Worm (Caenorhabditis elegans) whole organism, midembryonic: ENCODE measurements around the gene Y56A3A.6.

Experiments used
- T22C8.4 ChIP-seq: fragments of 200-800 bp; sonication (Bioruptor generic); IDR thresholded peaks from 2 replicates; pipeline ENCODE4 v1.3.6; 2022; ENCODE audit warnings: missing genetic modification characterization, missing compliant biosample characterization
- cog-1 ChIP-seq: sonication (generic microtip); optimal IDR thresholded peaks from 2 replicates; lab custom pipeline; 2016; ENCODE audit warnings: missing genetic modification characterization, missing compliant biosample characterization
- flt-1 ChIP-seq: fragments of 200-800 bp; sonication (Bioruptor generic); IDR thresholded peaks from 2 replicates; pipeline ENCODE4 v1.3.6; 2022; ENCODE audit warnings: missing genetic modification characterization, missing compliant biosample characterization
- klf-2 ChIP-seq: fragments of 200-800 bp; sonication (Bioruptor generic); conservative IDR thresholded peaks from 2 replicates; pipeline ENCODE4 v1.3.6; 2022; ENCODE audit warnings: missing genetic modification reagents, missing genetic modification characterization, missing compliant biosample characterization
- med-1 ChIP-seq: sonication (generic microtip); optimal IDR thresholded peaks from 2 replicates; lab custom pipeline; 2017; ENCODE audit warnings: missing genetic modification characterization, mild to moderate bottlenecking, missing compliant biosample characterization, antibody characterized with exemption, missing genetic modification reagents; ENCODE audit not compliant: insufficient read depth
- ref-1 ChIP-seq: fragments of 200-800 bp; sonication (Bioruptor generic); conservative IDR thresholded peaks from 2 replicates; pipeline ENCODE4 v1.3.6; 2022; ENCODE audit warnings: missing genetic modification reagents, missing genetic modification characterization, missing compliant biosample characterization
- tab-1 ChIP-seq: fragments of 200-800 bp; sonication (Bioruptor generic); IDR thresholded peaks from 2 replicates; pipeline ENCODE4 v1.3.6; 2022; ENCODE audit warnings: missing genetic modification characterization, missing compliant biosample characterization
- ztf-23 ChIP-seq: fragments of 200-800 bp; sonication (Bioruptor generic); IDR thresholded peaks from 2 replicates; pipeline ENCODE4 v1.3.6; 2022; ENCODE audit warnings: missing genetic modification reagents, missing genetic modification characterization, missing compliant biosample characterization
- ztf-29 ChIP-seq: fragments of 200-800 bp; sonication (Bioruptor generic); IDR thresholded peaks from 2 replicates; pipeline ENCODE4 v1.3.6; 2022; ENCODE audit warnings: missing genetic modification reagents, missing genetic modification characterization, missing compliant biosample characterization

Y56A3A.6 gene

ce11 chrIII:11914220-11914619 lies 35.6 kb upstream of the Y56A3A.6 start, which contains the start of gene Y56A3A.16:
Y56A3A.16 (minus strand) TSS chrIII:11914320.
- TF ChIP-seq cog-1 (tag; lab: Kevin White, UChicago) (no peak), T22C8.4 (GFP tag; lab: Robert Waterston, UW) (no peak), ztf-23 (no peak), klf-2 (GFP tag; lab: Robert Waterston, UW) (no peak), ztf-29 (GFP tag; lab: Robert Waterston, UW) (no peak), med-1 (GFP tag; lab: Kevin White, UChicago) (no peak), ref-1 (GFP tag; lab: Robert Waterston, UW) (no peak), flt-1 (no peak), tab-1 (no peak)

- no peak for TF ChIP-seq ztf-29 (GFP tag; lab: Robert Waterston, UW)
- TF ChIP-seq med-1 (GFP tag; lab: Kevin White, UChicago): no peak
- no peak for TF ChIP-seq klf-2 (GFP tag; lab: Robert Waterston, UW)
- TF ChIP-seq T22C8.4 (GFP tag; lab: Robert Waterston, UW): no peak
- no peak for TF ChIP-seq cog-1 (tag; lab: Kevin White, UChicago)
- TF ChIP-seq ref-1 (GFP tag; lab: Robert Waterston, UW): no peak
- no peak for TF ChIP-seq ztf-23
- TF ChIP-seq flt-1: no peak
- TF ChIP-seq tab-1: no peak
These were observed 31.2 kb upstream of the Y56A3A.6 start, which contains the start of gene faah-4 for ce11 chrIII:11909778-11910177. faah-4 (minus strand) TSS chrIII:11909878.

- TF ChIP-seq tab-1: no peak
These were observed 30.1 kb upstream of the Y56A3A.6 start, which contains the start of gene fbxb-24 for ce11 chrIII:11908660-11909059. fbxb-24 (plus strand) TSS chrIII:11908960.

DNA sequence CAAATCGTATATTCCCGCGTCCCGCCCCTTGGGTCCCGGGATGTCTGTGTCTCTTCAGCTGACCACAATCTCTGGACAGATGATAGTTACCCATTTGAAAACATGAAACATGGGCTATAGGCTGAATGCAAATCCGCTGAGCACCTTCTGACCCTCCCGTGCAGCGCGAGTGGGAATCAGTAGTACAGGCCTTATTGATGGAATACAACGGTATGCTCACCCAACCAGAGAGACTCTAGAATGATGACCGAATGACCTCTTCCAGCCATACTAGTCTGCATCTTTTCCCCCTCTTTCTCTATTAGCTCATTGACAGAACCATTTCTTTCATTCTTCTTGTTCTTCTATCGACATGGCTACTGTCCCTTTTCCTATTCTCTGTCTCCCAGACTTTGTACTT lies 28.6 kb upstream of the Y56A3A.6 start, which contains the start of gene sdz-33:
Gene sdz-33 (plus strand): TSS at position 301 of the 400 bp plus-strand sequence.
- TF ChIP-seq T22C8.4 (GFP tag; lab: Robert Waterston, UW) (no peak), ztf-29 (GFP tag; lab: Robert Waterston, UW) (no peak), cog-1 (tag; lab: Kevin White, UChicago) (no peak), tab-1 (no peak), ref-1 (GFP tag; lab: Robert Waterston, UW) (no peak), med-1 (GFP tag; lab: Kevin White, UChicago) (no peak), klf-2 (GFP tag; lab: Robert Waterston, UW) (no peak), ztf-23 (no peak)

DNA sequence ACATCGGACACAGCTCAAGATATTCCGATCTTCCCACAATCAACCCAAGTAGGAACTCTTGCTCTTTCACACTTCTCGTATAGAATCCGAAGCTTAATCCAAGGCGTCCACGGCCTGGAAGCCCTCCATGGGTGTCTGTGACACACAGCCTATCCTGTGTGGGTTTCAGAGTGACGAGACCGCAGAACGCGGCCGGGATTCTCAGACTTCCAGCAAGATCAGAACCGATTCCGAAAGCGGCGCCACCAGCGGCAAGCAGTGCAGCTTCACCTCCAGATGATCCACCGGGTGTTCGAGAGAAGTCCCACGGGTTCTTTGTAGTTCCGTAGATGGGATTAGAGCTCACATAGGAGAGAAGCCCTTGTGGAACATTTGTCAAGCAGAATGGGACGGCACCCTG lies 24.2 kb upstream of the Y56A3A.6 start:
- no peak for TF ChIP-seq tab-1
- TF ChIP-seq ref-1 (GFP tag; lab: Robert Waterston, UW): no peak
- TF ChIP-seq flt-1: no peak
- TF ChIP-seq ztf-23: no peak
- no peak for TF ChIP-seq cog-1 (tag; lab: Kevin White, UChicago)
- no peak for TF ChIP-seq klf-2 (GFP tag; lab: Robert Waterston, UW)
- no peak for TF ChIP-seq ztf-29 (GFP tag; lab: Robert Waterston, UW)
- no peak for TF ChIP-seq T22C8.4 (GFP tag; lab: Robert Waterston, UW)
- no peak for TF ChIP-seq med-1 (GFP tag; lab: Kevin White, UChicago)

ce11 chrIII:11900022-11900421 lies 21.4 kb upstream of the Y56A3A.6 start:
- TF ChIP-seq flt-1 (no peak), med-1 (GFP tag; lab: Kevin White, UChicago) (no peak), T22C8.4 (GFP tag; lab: Robert Waterston, UW) (no peak), ztf-29 (GFP tag; lab: Robert Waterston, UW) (no peak), tab-1 (no peak), ztf-23 (no peak), cog-1 (tag; lab: Kevin White, UChicago) (no peak), klf-2 (GFP tag; lab: Robert Waterston, UW) (no peak), ref-1 (GFP tag; lab: Robert Waterston, UW) (no peak)

- TF ChIP-seq cog-1 (tag; lab: Kevin White, UChicago) (no peak), ztf-23 (no peak), ref-1 (GFP tag; lab: Robert Waterston, UW) (no peak), ztf-29 (GFP tag; lab: Robert Waterston, UW) (no peak), tab-1 (no peak), flt-1 (no peak), T22C8.4 (GFP tag; lab: Robert Waterston, UW) (no peak), med-1 (GFP tag; lab: Kevin White, UChicago) (no peak), klf-2 (GFP tag; lab: Robert Waterston, UW) (no peak)
These were observed 19.6 kb upstream of the Y56A3A.6 start, which contains the start of gene tsen-2 for ce11 chrIII:11898169-11898568. tsen-2 (minus strand) TSS chrIII:11898269.

DNA sequence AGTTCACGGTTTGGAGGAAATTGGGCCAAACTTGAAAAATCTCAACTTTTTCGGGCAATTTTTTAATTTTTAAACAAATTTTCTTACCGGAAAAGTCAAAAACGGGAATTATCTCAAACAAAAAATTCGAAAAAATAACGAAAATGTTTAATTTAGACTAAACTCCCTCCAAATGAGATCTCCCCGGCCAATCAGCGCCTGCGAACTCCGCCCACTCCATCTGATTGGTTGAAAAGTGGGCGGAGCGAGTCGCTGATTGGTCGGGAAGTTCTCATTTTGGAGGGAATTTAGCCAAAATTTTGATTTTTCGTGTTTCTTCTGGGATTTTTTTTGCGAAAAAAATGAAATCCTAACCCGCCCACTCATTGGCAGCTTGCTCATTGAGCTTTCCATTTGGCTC lies 18.0 kb upstream of the Y56A3A.6 start:
- TF ChIP-seq tab-1 (no peak), ztf-23 (no peak), cog-1 (tag; lab: Kevin White, UChicago) (no peak), ztf-29 (GFP tag; lab: Robert Waterston, UW) (no peak), klf-2 (GFP tag; lab: Robert Waterston, UW) (no peak), T22C8.4 (GFP tag; lab: Robert Waterston, UW) (no peak), ref-1 (GFP tag; lab: Robert Waterston, UW) (no peak), med-1 (GFP tag; lab: Kevin White, UChicago) (no peak), flt-1 (no peak)

DNA sequence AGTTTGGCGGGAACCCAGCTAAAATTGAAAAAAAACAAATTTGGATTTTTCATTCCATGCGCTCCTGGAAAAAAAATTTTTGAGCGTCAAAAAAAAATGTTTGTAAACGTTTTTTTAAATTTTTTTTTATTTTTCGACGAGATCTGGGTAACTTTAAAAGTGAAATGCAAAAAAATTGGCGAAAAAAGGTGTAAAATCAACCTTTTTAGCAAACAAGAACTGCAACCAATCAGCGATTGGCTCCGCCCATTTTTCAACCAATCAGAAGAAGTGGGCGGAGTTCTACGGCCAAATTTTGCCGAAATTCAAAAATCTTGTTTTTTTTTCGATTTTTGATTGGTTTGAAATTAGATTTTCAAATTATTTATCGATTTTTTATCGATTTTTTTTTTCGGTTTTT lies 16.9 kb upstream of the Y56A3A.6 start:
- TF ChIP-seq tab-1 (no peak), med-1 (GFP tag; lab: Kevin White, UChicago) (no peak)

DNA sequence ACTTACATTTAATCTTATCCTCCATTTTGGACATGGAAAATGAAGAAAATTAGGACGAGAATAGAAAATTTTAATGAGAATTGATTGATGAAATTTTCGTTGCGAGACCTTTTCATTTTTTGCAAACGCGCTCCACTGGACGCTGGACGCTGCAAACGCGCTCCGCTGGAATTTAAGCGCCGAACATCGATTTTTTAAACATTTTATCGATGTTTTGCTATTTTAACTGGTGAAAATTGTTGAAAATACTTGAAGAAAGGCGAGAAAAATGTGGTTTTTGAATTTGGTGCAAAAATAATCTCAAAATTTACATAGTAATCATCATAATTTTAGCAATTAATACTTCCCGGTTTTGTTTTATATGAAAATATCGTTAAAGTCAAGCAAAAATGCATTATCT lies 14.3 kb upstream of the Y56A3A.6 start, which contains the start of gene Y56A3A.41:
Gene Y56A3A.41 (minus strand): TSS at position 101 of the 400 bp plus-strand sequence.
- TF ChIP-seq T22C8.4 (GFP tag; lab: Robert Waterston, UW): no peak
